Worm (Caenorhabditis elegans): ENCODE results near the gene srj-27.
A peak's percentile ranks its signal among the peaks of the same experiment; 100 is the strongest.

Gene srj-27

ce11 chrV:15153277-15153676, 26.0 kb upstream of the srj-27 start, which contains the start of gene srh-55:
Gene srh-55 (plus strand): TSS chrV:15153577.
- TF ChIP-seq unc-62 (GFP tag; optimal IDR thresholded peaks at IDR 0.05 in 1 of 2), result peak in 1 of 2 experiments; percentile 77
- no peak for TF ChIP-seq unc-62 (tag; optimal IDR thresholded peaks at IDR 0.05)
- TF ChIP-seq hlh-30 (tag; optimal IDR thresholded peaks at IDR 0.05; ENCODE audit: insufficient read depth), result no peak

- TF ChIP-seq unc-62 (GFP tag; optimal IDR thresholded peaks at IDR 0.05 in 1 of 2), result peak in 1 of 2 experiments; percentile 56
- TF ChIP-seq unc-62 (tag; optimal IDR thresholded peaks at IDR 0.05), result no peak
- TF ChIP-seq R02D3.7 (tag; optimal IDR thresholded peaks at IDR 0.05), result no peak
- no peak for TF ChIP-seq unc-130 (GFP tag; optimal IDR thresholded peaks at IDR 0.05)
- peak; percentile 49 for TF ChIP-seq aha-1 (tag)
These were observed 24.7 kb upstream of the srj-27 start for ce11 chrV:15152010-15152409.

- TF ChIP-seq ama-1 (optimal IDR thresholded peaks at IDR 0.05) (no peak), T20F7.1 (GFP tag; optimal IDR thresholded peaks at IDR 0.05) (no peak), ztf-7 (tag; optimal IDR thresholded peaks at IDR 0.05) (no peak), tag-97 (GFP tag; IDR thresholded peaks at IDR 0.05) (no peak), nhr-42 (GFP tag; IDR thresholded peaks at IDR 0.05) (no peak)
These were observed 23.3 kb upstream of the srj-27 start, which contains the start of gene T09F5.2 for ce11 chrV:15150661-15151060. Gene T09F5.2 (plus strand): TSS chrV:15150961.

- TF ChIP-seq sdz-12 (GFP tag; optimal IDR thresholded peaks at IDR 0.05), result no peak
- TF ChIP-seq lin-29 (GFP tag; IDR thresholded peaks at IDR 0.05), result no peak
- TF ChIP-seq duxl-1 (tag; optimal IDR thresholded peaks at IDR 0.05; ENCODE audit: poor library complexity), result no peak
These were observed 22.9 kb upstream of the srj-27 start for ce11 chrV:15150176-15150575.

- TF ChIP-seq nhr-76 (tag; optimal IDR thresholded peaks at IDR 0.05) (no peak), ztf-11 (tag; optimal IDR thresholded peaks at IDR 0.05) (no peak), zip-2 (tag; optimal IDR thresholded peaks at IDR 0.05) (no peak), dve-1 (tag; optimal IDR thresholded peaks at IDR 0.05; ENCODE audit: insufficient read depth) (no peak), tra-1 (GFP tag; IDR thresholded peaks at IDR 0.05) (no peak), nhr-41 (GFP tag; IDR thresholded peaks at IDR 0.05) (no peak), ZK546.5 (tag; optimal IDR thresholded peaks at IDR 0.05) (no peak), saeg-2 (GFP tag; IDR thresholded peaks at IDR 0.05) (no peak)
These were observed 21.5 kb upstream of the srj-27 start, which contains the start of gene T09F5.1 for ce11 chrV:15148800-15149199. Gene T09F5.1 (plus strand): TSS chrV:15149100.

ce11 chrV:15147776-15148175, 20.5 kb upstream of the srj-27 start, which contains the start of gene T09F5.20:
Gene T09F5.20 (minus strand): TSS chrV:15147876.
- TF ChIP-seq unc-62 (GFP tag; optimal IDR thresholded peaks at IDR 0.05 in 1 of 2), result no peak
- no peak for TF ChIP-seq unc-62 (tag; optimal IDR thresholded peaks at IDR 0.05)
- TF ChIP-seq F10B5.3 (tag; optimal IDR thresholded peaks at IDR 0.05), result no peak
- no peak for TF ChIP-seq lim-7 (GFP tag; IDR thresholded peaks at IDR 0.05)
- no peak for TF ChIP-seq zfp-3 (GFP tag; conservative IDR thresholded peaks at IDR 0.05)
- no peak for TF ChIP-seq lin-15B (tag; optimal IDR thresholded peaks at IDR 0.05)
- no peak for TF ChIP-seq nhr-42 (GFP tag; IDR thresholded peaks at IDR 0.05)
- no peak for TF ChIP-seq nhr-28 (tag; optimal IDR thresholded peaks at IDR 0.05)
- TF ChIP-seq nhr-48 (tag; optimal IDR thresholded peaks at IDR 0.05), result no peak
- TF ChIP-seq mxl-2 (GFP tag; conservative IDR thresholded peaks at IDR 0.05), result no peak
- no peak for TF ChIP-seq nhr-41 (GFP tag; IDR thresholded peaks at IDR 0.05)
- TF ChIP-seq lin-29 (GFP tag; IDR thresholded peaks at IDR 0.05), result no peak
- TF ChIP-seq nhr-77 (tag; optimal IDR thresholded peaks at IDR 0.05), result no peak
- TF ChIP-seq mxl-3 (GFP tag; optimal IDR thresholded peaks at IDR 0.05), result no peak
- no peak for TF ChIP-seq nhr-76 (tag; optimal IDR thresholded peaks at IDR 0.05)
- TF ChIP-seq nhr-10 (tag; optimal IDR thresholded peaks at IDR 0.05), result no peak
- no peak for TF ChIP-seq hlh-11 (tag; optimal IDR thresholded peaks at IDR 0.05)
- TF ChIP-seq spr-3 (GFP tag; optimal IDR thresholded peaks at IDR 0.05), result no peak
- no peak for TF ChIP-seq pqm-1 (tag; optimal IDR thresholded peaks at IDR 0.05)
